Worm (Caenorhabditis elegans) whole organism, young adult: Measurements from ENCODE around the gene sri-60.

Experiments used
- F22D6.2 ChIP-seq: sonication (generic microtip); optimal IDR thresholded peaks from 2 replicates; lab custom pipeline; 2016; ENCODE audit warnings: mild to moderate bottlenecking, missing genetic modification characterization, missing compliant biosample characterization
- F23B12.7 ChIP-seq: sonication (generic microtip); optimal IDR thresholded peaks from 2 replicates; lab custom pipeline; 2017; ENCODE audit warnings: missing genetic modification characterization, mild to moderate bottlenecking, missing compliant biosample characterization, antibody characterized with exemption, moderate library complexity; ENCODE audit not compliant: insufficient read depth
- F39B2.1 ChIP-seq: fragments of 200-800 bp; sonication (Bioruptor generic); IDR thresholded peaks from 2 replicates; pipeline ENCODE4 v1.3.6; 2022; ENCODE audit warnings: missing genetic modification reagents, missing genetic modification characterization, missing compliant biosample characterization
- F52B5.7 ChIP-seq: sonication (generic microtip); optimal IDR thresholded peaks from 2 replicates; lab custom pipeline; 2016; ENCODE audit warnings: mild to moderate bottlenecking, missing genetic modification characterization, missing compliant biosample characterization
- F55B11.4 ChIP-seq: sonication (generic microtip); optimal IDR thresholded peaks from 2 replicates; lab custom pipeline; 2016; ENCODE audit warnings: missing compliant biosample characterization, missing genetic modification characterization, borderline replicate concordance; ENCODE audit not compliant: insufficient read depth
- K11D2.4 ChIP-seq: fragments of 200-800 bp; sonication (Bioruptor generic); IDR thresholded peaks from 2 replicates; pipeline ENCODE4 v1.3.6; 2022; ENCODE audit warnings: missing genetic modification reagents, missing genetic modification characterization, missing compliant biosample characterization
- K12H6.12 ChIP-seq: fragments of 200-800 bp; sonication (Bioruptor generic); optimal IDR thresholded peaks from 2 replicates; lab custom pipeline; 2018; ENCODE audit warnings: mild to moderate bottlenecking, missing genetic modification characterization, missing compliant biosample characterization
- T26A5.8 ChIP-seq: sonication (generic microtip); optimal IDR thresholded peaks from 2 replicates; lab custom pipeline; 2016; ENCODE audit warnings: missing genetic modification characterization, missing compliant biosample characterization
- Y79H2A.3 ChIP-seq: fragments of 200-800 bp; sonication (Bioruptor generic); conservative IDR thresholded peaks from 2 replicates; pipeline ENCODE4 v1.3.6; 2022; ENCODE audit warnings: missing genetic modification reagents, missing genetic modification characterization, missing compliant biosample characterization
- Y95B8A.8 ChIP-seq: fragments of 200-800 bp; sonication (Bioruptor generic); IDR thresholded peaks from 2 replicates; pipeline ENCODE4 v1.3.6; 2022; ENCODE audit warnings: missing genetic modification reagents, missing genetic modification characterization, missing compliant biosample characterization
- ZK185.1 ChIP-seq: sonication (generic microtip); optimal IDR thresholded peaks from 2 replicates; lab custom pipeline; 2016; ENCODE audit warnings: mild to moderate bottlenecking, missing genetic modification characterization, missing compliant biosample characterization; ENCODE audit not compliant: poor library complexity, severe bottlenecking
- akir-1 ChIP-seq: fragments of 200-800 bp; sonication (Bioruptor generic); optimal IDR thresholded peaks from 2 replicates; lab custom pipeline; 2018; ENCODE audit warnings: mild to moderate bottlenecking, missing genetic modification characterization, moderate library complexity, missing compliant biosample characterization
- aptf-3 ChIP-seq: fragments of 200-800 bp; sonication (Bioruptor generic); IDR thresholded peaks from 2 replicates; pipeline ENCODE4 v1.3.6; 2022; ENCODE audit warnings: missing genetic modification characterization, missing compliant biosample characterization
- atf-7 ChIP-seq: sonication (generic microtip); optimal IDR thresholded peaks from 2 replicates; lab custom pipeline; 2017; ENCODE audit warnings: mild to moderate bottlenecking, missing genetic modification characterization, missing compliant biosample characterization
- athp-1 ChIP-seq: sonication (generic microtip); optimal IDR thresholded peaks from 2 replicates; lab custom pipeline; 2017; ENCODE audit warnings: mild to moderate bottlenecking, missing genetic modification characterization, missing compliant biosample characterization
- attf-6 ChIP-seq: fragments of 200-800 bp; sonication (Bioruptor generic); IDR thresholded peaks from 2 replicates; pipeline ENCODE4 v1.3.6; 2022; ENCODE audit warnings: missing genetic modification reagents, missing genetic modification characterization, missing compliant biosample characterization
- ceh-100 ChIP-seq: fragments of 200-800 bp; sonication (Bioruptor generic); IDR thresholded peaks from 2 replicates; pipeline ENCODE4 v1.3.6; 2022; ENCODE audit warnings: missing genetic modification reagents, missing genetic modification characterization, missing compliant biosample characterization
- ceh-27 ChIP-seq: fragments of 200-800 bp; sonication (Bioruptor generic); optimal IDR thresholded peaks from 2 replicates; lab custom pipeline; 2018; ENCODE audit warnings: mild to moderate bottlenecking, missing genetic modification characterization, moderate library complexity, missing compliant biosample characterization
- ceh-58 ChIP-seq: fragments of 200-800 bp; sonication (Bioruptor generic); IDR thresholded peaks from 2 replicates; pipeline ENCODE4 v1.3.6; 2022; ENCODE audit warnings: missing genetic modification characterization, missing compliant biosample characterization
- ceh-79 ChIP-seq: sonication (generic microtip); optimal IDR thresholded peaks from 2 replicates; lab custom pipeline; 2017; ENCODE audit warnings: mild to moderate bottlenecking, missing genetic modification characterization, missing compliant biosample characterization
- die-1 ChIP-seq: sonication (generic microtip); optimal IDR thresholded peaks from 2 replicates; lab custom pipeline; 2016; ENCODE audit warnings: missing genotype, mild to moderate bottlenecking, missing genetic modification characterization, missing compliant biosample characterization
- efl-1 ChIP-seq: fragments of 150-350 bp; optimal IDR thresholded peaks from 2 replicates; lab custom pipeline; 2014; ENCODE audit warnings: missing biosample characterization, missing genetic modification reagents, missing genetic modification characterization
- egrh-3 ChIP-seq: fragments of 200-800 bp; sonication (Bioruptor generic); IDR thresholded peaks from 2 replicates; pipeline ENCODE4 v1.3.6; 2022; ENCODE audit warnings: missing genetic modification reagents, missing genetic modification characterization, missing compliant biosample characterization
- ets-4 ChIP-seq: fragments of 200-800 bp; sonication (Bioruptor generic); optimal IDR thresholded peaks from 2 replicates; lab custom pipeline; 2018; ENCODE audit warnings: mild to moderate bottlenecking, missing genetic modification characterization, missing compliant biosample characterization
- gei-17 ChIP-seq: fragments of 200-800 bp; sonication (Bioruptor generic); optimal IDR thresholded peaks from 2 replicates; lab custom pipeline; 2018; ENCODE audit warnings: mild to moderate bottlenecking, missing genetic modification characterization, missing compliant biosample characterization
- him-1 ChIP-seq: sonication (generic microtip); optimal IDR thresholded peaks from 2 replicates; lab custom pipeline; 2016; ENCODE audit warnings: missing genotype, missing genetic modification reagents, missing genetic modification characterization, missing compliant biosample characterization
- hlh-12 ChIP-seq: sonication (generic microtip); optimal IDR thresholded peaks from 2 replicates; lab custom pipeline; 2016; ENCODE audit warnings: missing genetic modification characterization, missing compliant biosample characterization
- hmg-1.2 ChIP-seq: fragments of 200-800 bp; sonication (Bioruptor generic); IDR thresholded peaks from 2 replicates; pipeline ENCODE4 v1.3.6; 2022; ENCODE audit warnings: missing genetic modification reagents, missing genetic modification characterization, missing compliant biosample characterization
- hmg-20 ChIP-seq: fragments of 200-800 bp; sonication (Bioruptor generic); IDR thresholded peaks from 2 replicates; pipeline ENCODE4 v1.3.6; 2022; ENCODE audit warnings: missing genetic modification reagents, missing genetic modification characterization, missing compliant biosample characterization
- let-526 ChIP-seq: fragments of 200-800 bp; sonication (Bioruptor generic); IDR thresholded peaks from 2 replicates; pipeline ENCODE4 v1.3.6; 2022; ENCODE audit warnings: missing genetic modification reagents, missing genetic modification characterization, missing compliant biosample characterization
- lin-35 ChIP-seq, 3 experiments: fragments of 150-350 bp in 2 of 3; sonication (generic microtip) in 1 of 3; optimal IDR thresholded peaks; 2 replicates each; lab custom pipeline; 2014 to 2018; ENCODE audit warnings: missing biosample characterization in 3 of 3, missing genetic modification characterization in 3 of 3, missing genetic modification reagents in 3 of 3
- lin-40 ChIP-seq: sonication (generic microtip); optimal IDR thresholded peaks from 2 replicates; lab custom pipeline; 2016; ENCODE audit warnings: missing genetic modification characterization, mild to moderate bottlenecking, missing compliant biosample characterization, missing genotype, missing genetic modification reagents
- lsl-1 ChIP-seq: fragments of 200-800 bp; sonication (Bioruptor generic); optimal IDR thresholded peaks from 2 replicates; lab custom pipeline; 2018; ENCODE audit warnings: mild to moderate bottlenecking, missing genetic modification characterization, moderate library complexity, missing compliant biosample characterization
- lsy-27 ChIP-seq: sonication (generic microtip); optimal IDR thresholded peaks from 2 replicates; lab custom pipeline; 2017; ENCODE audit warnings: missing genetic modification characterization, mild to moderate bottlenecking, missing compliant biosample characterization, antibody characterized with exemption, missing genotype, borderline replicate concordance; ENCODE audit not compliant: insufficient read depth
- mes-4 ChIP-seq: sonication (generic microtip); optimal IDR thresholded peaks from 2 replicates; lab custom pipeline; 2016; ENCODE audit warnings: missing genotype, missing genetic modification characterization, missing compliant biosample characterization
- mxl-1 ChIP-seq: sonication (generic microtip); optimal IDR thresholded peaks from 2 replicates; lab custom pipeline; 2016; ENCODE audit warnings: missing genetic modification characterization, missing compliant biosample characterization
- nhr-120 ChIP-seq: fragments of 200-800 bp; sonication (Bioruptor generic); IDR thresholded peaks from 2 replicates; pipeline ENCODE4 v1.3.6; 2022; ENCODE audit warnings: missing genetic modification characterization, missing compliant biosample characterization
- nhr-27 ChIP-seq: fragments of 200-800 bp; sonication (Bioruptor generic); optimal IDR thresholded peaks from 2 replicates; lab custom pipeline; 2018; ENCODE audit warnings: mild to moderate bottlenecking, missing genetic modification characterization, moderate library complexity, missing compliant biosample characterization
- nhr-80 ChIP-seq: sonication (generic microtip); optimal IDR thresholded peaks from 2 replicates; lab custom pipeline; 2016; ENCODE audit warnings: missing genetic modification characterization, missing compliant biosample characterization
- nhr-90 ChIP-seq: sonication (generic microtip); optimal IDR thresholded peaks from 2 replicates; lab custom pipeline; 2016; ENCODE audit warnings: missing genotype, mild to moderate bottlenecking, missing genetic modification characterization, missing compliant biosample characterization
- pha-4 ChIP-seq: fragments of 150-350 bp; sonication (generic microtip); optimal IDR thresholded peaks from 2 replicates; lab custom pipeline; 2014; ENCODE audit warnings: missing biosample characterization, missing genetic modification reagents, missing genetic modification characterization
- rcor-1 ChIP-seq: fragments of 200-800 bp; sonication (Bioruptor generic); IDR thresholded peaks from 2 replicates; pipeline ENCODE4 v1.3.6; 2022; ENCODE audit warnings: missing genetic modification reagents, missing genetic modification characterization, missing compliant biosample characterization
- sdz-38 ChIP-seq: sonication (generic microtip); optimal IDR thresholded peaks from 2 replicates; lab custom pipeline; 2016; ENCODE audit warnings: missing genotype, missing genetic modification characterization, missing compliant biosample characterization
- snpc-3.4 ChIP-seq: sonication (generic microtip); optimal IDR thresholded peaks from 2 replicates; lab custom pipeline; 2017; ENCODE audit warnings: missing genetic modification characterization, mild to moderate bottlenecking, missing compliant biosample characterization, antibody characterized with exemption, moderate library complexity, missing genotype, missing genetic modification reagents
- sptf-2 ChIP-seq: fragments of 200-800 bp; sonication (Bioruptor generic); optimal IDR thresholded peaks from 2 replicates; lab custom pipeline; 2018; ENCODE audit warnings: mild to moderate bottlenecking, missing genetic modification characterization, missing compliant biosample characterization
- unc-62 ChIP-seq: fragments of 150-350 bp; optimal IDR thresholded peaks from 2 replicates; lab custom pipeline; 2014; ENCODE audit warnings: missing biosample characterization, missing genetic modification reagents, missing genetic modification characterization
- xnd-1 ChIP-seq: sonication (generic microtip); optimal IDR thresholded peaks from 2 replicates; lab custom pipeline; 2016; ENCODE audit warnings: missing genotype, missing genetic modification reagents, missing genetic modification characterization, missing compliant biosample characterization
- zim-3 ChIP-seq: sonication (generic microtip); optimal IDR thresholded peaks from 2 replicates; lab custom pipeline; 2017; ENCODE audit warnings: mild to moderate bottlenecking, missing genetic modification characterization, moderate library complexity, missing compliant biosample characterization
- ztf-18 ChIP-seq: sonication (generic microtip); optimal IDR thresholded peaks from 2 replicates; lab custom pipeline; 2016; ENCODE audit warnings: missing genotype, mild to moderate bottlenecking, missing genetic modification characterization, missing compliant biosample characterization
- ztf-26 ChIP-seq: sonication (generic microtip); optimal IDR thresholded peaks from 2 replicates; lab custom pipeline; 2017; ENCODE audit warnings: missing genetic modification characterization, missing compliant biosample characterization

sri-60 gene

ce11 chrII:2735644-2736043 lies 33.0 kb upstream of the sri-60 start (continued):
- TF ChIP-seq nhr-80 (tag; lab: Kevin White, UChicago) (no peak), him-1 (tag; lab: Kevin White, UChicago) (peak; percentile 59), lsl-1 (peak; percentile 5), rcor-1 (no peak), attf-6 (no peak), F23B12.7 (no peak), sptf-2 (no peak), zim-3 (no peak), snpc-3.4 (tag; lab: Kevin White, UChicago) (no peak), efl-1 (no peak), F39B2.1 (no peak), unc-62 (GFP tag; lab: Kevin White, UChicago) (no peak), K11D2.4 (GFP tag; lab: Robert Waterston, UW) (no peak), F22D6.2 (no peak), F52B5.7 (tag; lab: Kevin White, UChicago) (no peak), mes-4 (no peak), hmg-20 (GFP tag; lab: Robert Waterston, UW) (peak; percentile 46; the same call in 1 of the 2 replicates), akir-1 (GFP tag; lab: Kevin White, UChicago) (no peak), ztf-26 (tag; lab: Kevin White, UChicago) (no peak), F55B11.4 (tag; lab: Kevin White, UChicago) (no peak), die-1 (peak; percentile 48), ZK185.1 (tag; lab: Kevin White, UChicago) (no peak), nhr-27 (no peak), ceh-58 (no peak), Y79H2A.3 (no peak), lin-40 (tag; lab: Kevin White, UChicago) (no peak), pha-4 (tag; lab: Kevin White, UChicago) (no peak), ceh-100 (no peak), lsy-27 (tag; lab: Kevin White, UChicago) (no peak), egrh-3 (GFP tag; lab: Robert Waterston, UW) (peak; percentile 72), ztf-18 (tag; lab: Kevin White, UChicago) (peak; percentile 14), hmg-1.2 (GFP tag; lab: Robert Waterston, UW) (peak; percentile 55), hlh-12 (tag; lab: Kevin White, UChicago) (no peak), K12H6.12 (no peak), Y95B8A.8 (GFP tag; lab: Robert Waterston, UW) (no peak), athp-1 (tag; lab: Kevin White, UChicago) (no peak), T26A5.8 (tag; lab: Kevin White, UChicago) (no peak), atf-7 (tag; lab: Kevin White, UChicago) (no peak), aptf-3 (GFP tag; lab: Robert Waterston, UW) (no peak), nhr-120 (GFP tag; lab: Robert Waterston, UW) (no peak), nhr-90 (tag; lab: Kevin White, UChicago) (no peak), lin-35 (GFP tag; optimal IDR thresholded peaks at IDR 0.05; lab: Kevin White, UChicago) (no peak), let-526 (GFP tag; lab: Robert Waterston, UW) (no peak), ceh-27 (no peak), mxl-1 (tag; lab: Kevin White, UChicago) (no peak), gei-17 (no peak), ets-4 (GFP tag; lab: Kevin White, UChicago) (no peak), xnd-1 (tag; lab: Kevin White, UChicago) (no peak), ceh-79 (no peak), sdz-38 (no peak)
